Fruit fly (Drosophila melanogaster) whole organism, embryonic: ENCODE data around the gene Sec23.

Experiments
- CG1233 ChIP-seq: fragments of 200-800 bp; sonication (Bioruptor generic); optimal IDR thresholded peaks from 4 replicates; lab custom pipeline; 2018; ENCODE audit warnings: missing biosample characterization, mild to moderate bottlenecking, missing genetic modification characterization
- Dek ChIP-seq: fragments of 200-800 bp; sonication (Bioruptor generic); optimal IDR thresholded peaks from 3 replicates; lab custom pipeline; 2019; ENCODE audit warnings: missing biosample characterization, mild to moderate bottlenecking, missing genetic modification characterization, moderate library complexity
- ab ChIP-seq: fragments of 200-800 bp; sonication (Bioruptor generic); optimal IDR thresholded peaks from 2 replicates; lab custom pipeline; 2016; ENCODE audit warnings: missing biosample characterization, missing genetic modification characterization
- prd ChIP-seq, 3 experiments: fragments of >200 bp in 2 of 3; fragments of 200-800 bp in 1 of 3; sonication (Bioruptor generic) in 1 of 3; optimal IDR thresholded peaks in 2 of 3; IDR thresholded peaks in 1 of 3; 2 replicates in 2 of 3; 3 replicates in 1 of 3; pipeline versions ENCODE4 v1.3.6 to Lab custom; 2017 to 2022; ENCODE audit warnings: missing biosample characterization in 1 of 3, missing genetic modification characterization in 1 of 3
- run ChIP-seq: fragments of 200-800 bp; sonication (Bioruptor generic); optimal IDR thresholded peaks from 3 replicates; lab custom pipeline; 2018; ENCODE audit warnings: missing biosample characterization, mild to moderate bottlenecking, missing genetic modification characterization

DNA sequence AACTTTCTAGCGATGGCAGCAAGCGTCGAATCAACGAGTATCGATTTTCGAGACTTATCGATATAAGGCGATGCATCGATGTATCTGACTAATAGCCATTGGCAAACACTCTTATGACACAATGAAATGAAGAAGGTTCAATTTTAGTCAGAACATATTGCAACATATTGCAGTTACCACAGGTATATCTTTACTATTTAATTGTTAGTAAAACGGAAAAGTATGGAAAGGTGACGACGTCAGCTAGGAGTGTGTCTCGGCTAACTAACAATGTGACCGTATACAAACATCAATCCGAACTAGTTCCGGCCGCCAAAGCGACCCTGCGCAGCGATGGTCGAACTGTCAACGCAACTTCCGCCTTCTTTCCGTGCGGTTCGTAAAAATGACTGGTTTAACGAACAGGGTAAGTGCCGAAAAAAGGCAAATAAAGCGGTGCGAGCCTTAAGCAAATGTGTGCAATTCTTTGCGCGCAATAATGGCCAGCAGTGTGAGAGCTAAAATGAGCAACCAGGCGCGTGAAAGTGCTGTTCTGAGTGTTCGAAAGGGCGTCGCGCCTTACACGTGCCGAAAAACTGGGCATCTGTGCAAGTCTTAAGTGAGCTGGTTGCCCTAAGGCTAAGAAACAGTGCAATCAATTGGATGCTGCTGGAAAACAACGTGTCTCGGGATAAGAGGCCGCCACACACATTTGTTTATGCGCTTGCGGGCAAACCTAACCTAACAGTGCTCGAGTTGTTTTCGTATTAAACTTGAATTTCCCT lies 24.6 kb upstream of the Sec23 start, which contains the start of the genes Dph4, Spec2 and RpL13A:
- TF ChIP-seq run (tag; lab: Kevin White, UChicago) (peak; percentile 75), Dek (tag; lab: Kevin White, UChicago) (peak; percentile 81), ab (GFP tag; lab: Kevin White, UChicago) (peak; percentile 16), prd (optimal IDR thresholded peaks at IDR 0.05; lab: Kevin White, UChicago) (no peak), prd (GFP tag; IDR thresholded peaks at IDR 0.05; lab: Robert Waterston, UW) (no peak), CG1233 (GFP tag; lab: Kevin White, UChicago) (peak; percentile 96)
